Worm (Caenorhabditis elegans) whole organism, L3 larva: Measurements from ENCODE around the gene T02D1.8.

ENCODE experiments used
- ZK546.5 ChIP-seq: sonication (generic microtip); optimal IDR thresholded peaks from 2 replicates; lab custom pipeline; 2017; ENCODE audit warnings: missing biosample characterization, missing genetic modification characterization
- aly-2 ChIP-seq: fragments of 150-350 bp; optimal IDR thresholded peaks from 2 replicates; lab custom pipeline; 2014; ENCODE audit warnings: missing biosample characterization, missing genetic modification characterization
- ama-1 ChIP-seq: fragments of 150-350 bp; optimal IDR thresholded peaks from 2 replicates; lab custom pipeline; 2018
- ceh-28 ChIP-seq: fragments of 150-350 bp; optimal IDR thresholded peaks from 2 replicates; lab custom pipeline; 2014; ENCODE audit warnings: missing biosample characterization, missing genetic modification reagents, missing genetic modification characterization
- ceh-82 ChIP-seq: fragments of 150-350 bp; optimal IDR thresholded peaks from 2 replicates; lab custom pipeline; 2014; ENCODE audit warnings: missing biosample characterization, missing genetic modification characterization
- ceh-9 ChIP-seq: sonication (generic microtip); optimal IDR thresholded peaks from 2 replicates; lab custom pipeline; 2018; ENCODE audit warnings: missing biosample characterization, missing genetic modification characterization
- daf-12 ChIP-seq: fragments of 150-350 bp; optimal IDR thresholded peaks from 2 replicates; lab custom pipeline; 2014; ENCODE audit warnings: missing biosample characterization, missing genetic modification reagents, missing genetic modification characterization
- egl-27 ChIP-seq: sonication (generic microtip); optimal IDR thresholded peaks from 4 replicates; lab custom pipeline; 2017; ENCODE audit warnings: missing biosample characterization, missing genetic modification reagents, missing genetic modification characterization
- egl-5 ChIP-seq: fragments of 150-350 bp; optimal IDR thresholded peaks from 2 replicates; lab custom pipeline; 2017; ENCODE audit warnings: missing biosample characterization, missing genetic modification reagents, missing genetic modification characterization, inconsistent platforms
- elt-2 ChIP-seq: sonication (generic microtip); optimal IDR thresholded peaks from 2 replicates; lab custom pipeline; 2016; ENCODE audit warnings: missing genetic modification reagents, mild to moderate bottlenecking, missing genetic modification characterization, missing compliant biosample characterization
- elt-3 ChIP-seq, 3 experiments: fragments of 150-350 bp in 1 of 3; sonication (generic microtip) in 2 of 3; optimal IDR thresholded peaks; 2 replicates in 2 of 3; 4 replicates in 1 of 3; lab custom pipeline; 2014 to 2017; ENCODE audit warnings: missing biosample characterization in 3 of 3, missing genetic modification characterization in 3 of 3
- fkh-2 ChIP-seq: fragments of 150-350 bp; optimal IDR thresholded peaks from 2 replicates; lab custom pipeline; 2014; ENCODE audit warnings: missing biosample characterization, missing genetic modification reagents, missing genetic modification characterization
- fos-1 ChIP-seq: fragments of 150-350 bp; optimal IDR thresholded peaks from 2 replicates; lab custom pipeline; 2014; ENCODE audit warnings: missing biosample characterization, missing genetic modification characterization
- hmg-11 ChIP-seq: sonication (generic microtip); optimal IDR thresholded peaks from 2 replicates; lab custom pipeline; 2016; ENCODE audit warnings: missing genetic modification characterization, missing compliant biosample characterization
- lin-15B ChIP-seq: fragments of 150-350 bp; optimal IDR thresholded peaks from 2 replicates; lab custom pipeline; 2014; ENCODE audit warnings: missing biosample characterization, missing genetic modification characterization
- lin-39 ChIP-seq: fragments of 150-350 bp; optimal IDR thresholded peaks from 2 replicates; lab custom pipeline; 2018; ENCODE audit warnings: missing biosample characterization, missing genetic modification reagents, missing genetic modification characterization
- lsy-12 ChIP-seq: sonication (generic microtip); optimal IDR thresholded peaks from 2 replicates; lab custom pipeline; 2016; ENCODE audit warnings: mild to moderate bottlenecking, missing genetic modification characterization, missing compliant biosample characterization
- mml-1 ChIP-seq: fragments of 150-350 bp; sonication (generic microtip); optimal IDR thresholded peaks from 3 replicates; lab custom pipeline; 2014; ENCODE audit warnings: missing biosample characterization, missing genetic modification characterization
- nfya-1 ChIP-seq: sonication (generic microtip); optimal IDR thresholded peaks from 2 replicates; lab custom pipeline; 2017; ENCODE audit warnings: missing genetic modification characterization, mild to moderate bottlenecking, missing compliant biosample characterization, antibody characterized with exemption, moderate library complexity; ENCODE audit not compliant: insufficient read depth
- nhr-11 ChIP-seq: fragments of 150-350 bp; optimal IDR thresholded peaks from 2 replicates; lab custom pipeline; 2014; ENCODE audit warnings: missing biosample characterization, missing genetic modification characterization
- nhr-12 ChIP-seq: fragments of 150-350 bp; optimal IDR thresholded peaks from 2 replicates; lab custom pipeline; 2014; ENCODE audit warnings: missing biosample characterization, missing genetic modification characterization
- nhr-23 ChIP-seq: fragments of 150-350 bp; optimal IDR thresholded peaks from 2 replicates; lab custom pipeline; 2014; ENCODE audit warnings: missing biosample characterization, missing genetic modification reagents, missing genetic modification characterization
- nhr-237 ChIP-seq: fragments of 150-350 bp; optimal IDR thresholded peaks from 2 replicates; lab custom pipeline; 2014; ENCODE audit warnings: missing biosample characterization, missing genetic modification characterization
- nhr-25 ChIP-seq: sonication (generic microtip); optimal IDR thresholded peaks from 2 replicates; lab custom pipeline; 2017; ENCODE audit warnings: missing biosample characterization, missing genetic modification characterization
- nhr-28 ChIP-seq: fragments of 150-350 bp; optimal IDR thresholded peaks from 2 replicates; lab custom pipeline; 2014; ENCODE audit warnings: missing biosample characterization, missing genetic modification characterization
- nhr-43 ChIP-seq: sonication (generic microtip); optimal IDR thresholded peaks from 2 replicates; lab custom pipeline; 2016; ENCODE audit warnings: mild to moderate bottlenecking, missing genetic modification characterization, missing compliant biosample characterization; ENCODE audit not compliant: poor library complexity, severe bottlenecking
- nhr-67 ChIP-seq: fragments of 150-350 bp; optimal IDR thresholded peaks from 2 replicates; lab custom pipeline; 2014; ENCODE audit warnings: missing biosample characterization, missing genetic modification characterization
- nhr-76 ChIP-seq: fragments of 150-350 bp; sonication (generic microtip); optimal IDR thresholded peaks from 5 replicates; lab custom pipeline; 2014; ENCODE audit warnings: missing biosample characterization, missing genetic modification characterization
- pha-4 ChIP-seq: fragments of 150-350 bp; optimal IDR thresholded peaks from 2 replicates; lab custom pipeline; 2014; ENCODE audit warnings: missing biosample characterization, missing genetic modification reagents, missing genetic modification characterization
- pqm-1 ChIP-seq: fragments of 150-350 bp; optimal IDR thresholded peaks from 2 replicates; lab custom pipeline; 2017; ENCODE audit warnings: missing biosample characterization, missing genetic modification characterization, inconsistent platforms
- sea-2 ChIP-seq: fragments of 150-350 bp; sonication (generic microtip); optimal IDR thresholded peaks from 4 replicates; lab custom pipeline; 2014; ENCODE audit warnings: missing biosample characterization, missing genetic modification reagents, missing genetic modification characterization
- skn-1 ChIP-seq: fragments of 150-350 bp; optimal IDR thresholded peaks from 2 replicates; lab custom pipeline; 2014; ENCODE audit warnings: missing biosample characterization, missing genetic modification characterization
- snpc-4 ChIP-seq: fragments of 150-350 bp; optimal IDR thresholded peaks from 2 replicates; lab custom pipeline; 2014; ENCODE audit warnings: missing biosample characterization, missing genetic modification characterization
- unc-39 ChIP-seq: sonication (generic microtip); optimal IDR thresholded peaks from 4 replicates; lab custom pipeline; 2017; ENCODE audit warnings: missing biosample characterization, missing genetic modification characterization
- zag-1 ChIP-seq: fragments of 150-350 bp; optimal IDR thresholded peaks from 2 replicates; lab custom pipeline; 2014; ENCODE audit warnings: missing biosample characterization, missing genetic modification characterization
- ztf-11 ChIP-seq: fragments of 150-350 bp; optimal IDR thresholded peaks from 2 replicates; lab custom pipeline; 2014; ENCODE audit warnings: missing biosample characterization, missing genetic modification characterization
- ztf-4 ChIP-seq: fragments of 150-350 bp; optimal IDR thresholded peaks from 2 replicates; lab custom pipeline; 2014; ENCODE audit warnings: missing biosample characterization, missing genetic modification characterization

T02D1.8 gene

DNA sequence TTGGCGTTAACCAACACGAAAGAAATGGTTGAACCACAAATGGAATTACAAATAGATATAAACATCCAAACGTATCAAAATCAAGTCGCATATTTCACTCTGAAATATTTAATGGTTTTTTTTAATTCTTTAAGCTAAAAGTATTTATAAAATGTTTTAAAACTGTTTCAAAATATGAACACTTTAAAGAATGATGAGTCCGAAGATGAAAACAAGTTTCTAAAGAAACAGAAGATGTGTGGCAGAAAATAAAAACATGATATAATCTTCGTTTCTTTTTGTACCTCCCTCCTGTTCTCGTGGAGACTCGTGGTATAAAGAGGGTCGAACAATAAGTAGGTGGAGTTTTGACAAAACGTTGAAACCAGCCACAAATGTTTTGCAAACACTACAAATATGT is 44.0 kb upstream of the T02D1.8 start, which contains the start of gene lact-6:
TSS of gene lact-6 (minus strand) at position 101 of the 400 bp plus-strand sequence.
- no peak for TF ChIP-seq ama-1 (lab: Kevin White, UChicago)
- no peak for TF ChIP-seq nhr-23 (tag; lab: Kevin White, UChicago)
- no peak for TF ChIP-seq fos-1 (tag; lab: Kevin White, UChicago)
- TF ChIP-seq ztf-11 (tag; lab: Kevin White, UChicago), result no peak
- TF ChIP-seq egl-5 (tag; lab: Kevin White, UChicago), result no peak
- TF ChIP-seq lin-15B (tag; lab: Kevin White, UChicago), result no peak
- TF ChIP-seq ceh-28, result no peak
- TF ChIP-seq ZK546.5, result no peak
- TF ChIP-seq mml-1, result no peak
- no peak for TF ChIP-seq elt-2 (tag; lab: Kevin White, UChicago)
- TF ChIP-seq nhr-28 (tag; lab: Kevin White, UChicago), result no peak
- no peak for TF ChIP-seq egl-27
- no peak for TF ChIP-seq skn-1 (tag; lab: Kevin White, UChicago)
- no peak for TF ChIP-seq elt-3 (tag; optimal IDR thresholded peaks at IDR 0.05; lab: Kevin White, UChicago)

DNA sequence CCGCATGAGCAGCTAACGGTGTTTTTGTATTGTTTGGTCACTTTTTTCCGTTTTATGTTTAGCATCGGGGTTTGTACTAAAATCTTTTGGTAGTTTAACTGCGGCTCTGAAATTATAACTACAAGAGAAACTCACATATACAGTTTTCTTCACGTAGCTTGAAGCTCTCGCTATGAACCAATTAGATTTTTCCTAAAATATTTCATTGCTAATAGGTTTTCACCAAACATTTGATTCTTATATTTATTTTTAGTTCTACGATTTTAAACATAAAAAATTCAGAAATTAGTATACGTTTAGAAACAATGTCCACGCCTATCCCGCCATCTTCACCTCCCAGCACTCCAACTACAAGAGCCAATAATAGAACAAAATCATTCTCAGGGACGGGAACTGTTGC is 40.1 kb upstream of the T02D1.8 start, which contains the start of gene C06A12.3:
TSS of gene C06A12.3 (plus strand) at position 301 of the 400 bp plus-strand sequence.
- TF ChIP-seq pha-4 (tag; lab: Kevin White, UChicago) (no peak), pqm-1 (tag; lab: Kevin White, UChicago) (no peak), egl-27 (no peak), nhr-11 (tag; lab: Kevin White, UChicago) (no peak), zag-1 (tag; lab: Kevin White, UChicago) (no peak), aly-2 (no peak), nfya-1 (tag; lab: Kevin White, UChicago) (no peak), fkh-2 (no peak), nhr-12 (no peak), nhr-76 (no peak), elt-2 (tag; lab: Kevin White, UChicago) (no peak), sea-2 (GFP tag; lab: Kevin White, UChicago) (no peak), nhr-67 (tag; lab: Kevin White, UChicago) (no peak), lsy-12 (no peak), nhr-43 (no peak), snpc-4 (no peak), hmg-11 (tag; lab: Kevin White, UChicago) (no peak), ZK546.5 (no peak), nhr-237 (tag; lab: Kevin White, UChicago) (no peak)

DNA sequence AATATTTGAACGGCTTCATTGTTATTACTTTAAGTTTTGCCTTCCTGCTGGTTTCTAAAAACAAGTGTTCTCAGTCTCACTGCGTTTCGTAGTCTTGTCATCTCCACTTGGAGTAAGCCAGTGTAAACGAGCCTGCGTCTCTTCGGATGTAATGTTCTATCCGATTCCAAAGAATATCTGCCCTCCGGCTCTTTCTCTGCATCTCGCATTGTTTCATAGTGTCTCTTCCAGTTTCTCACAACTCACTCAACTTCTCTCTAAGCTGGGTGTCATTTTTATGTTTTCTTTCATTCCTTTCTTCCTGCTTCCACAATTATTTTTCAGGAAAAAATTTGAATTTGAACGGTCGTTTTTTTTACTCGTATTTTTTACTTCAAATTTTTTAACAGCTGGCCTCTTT is 39.7 kb upstream of the T02D1.8 start:
- TF ChIP-seq unc-39 (no peak), hmg-11 (tag; lab: Kevin White, UChicago) (peak; percentile 31), pha-4 (tag; lab: Kevin White, UChicago) (peak; percentile 50), lin-39 (tag; lab: Kevin White, UChicago) (peak; percentile 9)

DNA sequence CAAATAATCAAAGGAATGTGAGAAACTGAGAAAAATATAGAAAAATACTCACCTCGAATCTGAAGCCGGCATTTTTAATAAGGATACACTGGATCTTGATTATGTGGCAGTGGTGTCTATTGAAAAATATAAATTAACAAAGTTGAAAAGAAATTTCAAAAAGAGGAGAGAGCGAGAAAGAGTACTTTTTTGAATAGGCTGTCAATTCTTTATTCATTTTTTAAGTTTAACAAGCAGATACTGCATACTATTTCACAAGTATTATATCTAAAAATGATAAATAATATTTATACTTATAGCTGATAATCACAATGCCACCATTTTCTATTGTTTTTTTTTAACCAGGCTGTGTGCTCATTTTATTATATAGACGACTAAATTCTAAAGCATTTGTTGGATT is 30.4 kb upstream of the T02D1.8 start, which contains the start of gene npr-26:
TSS of gene npr-26 (minus strand) at position 101 of the 400 bp plus-strand sequence.
- TF ChIP-seq daf-12 (tag; lab: Kevin White, UChicago), result no peak
- no peak for TF ChIP-seq pqm-1 (tag; lab: Kevin White, UChicago)
- no peak for TF ChIP-seq nhr-43
- no peak for TF ChIP-seq lin-15B (tag; lab: Kevin White, UChicago)
- TF ChIP-seq unc-39, result no peak
- no peak for TF ChIP-seq aly-2
- no peak for TF ChIP-seq ztf-4
- TF ChIP-seq ztf-11 (tag; lab: Kevin White, UChicago), result no peak
- no peak for TF ChIP-seq skn-1 (tag; lab: Kevin White, UChicago)
- TF ChIP-seq nhr-12, result no peak
- TF ChIP-seq nhr-25, result no peak
- TF ChIP-seq hmg-11 (tag; lab: Kevin White, UChicago), result no peak
- no peak for TF ChIP-seq ceh-9 (tag; lab: Kevin White, UChicago)
- no peak for TF ChIP-seq pha-4 (tag; lab: Kevin White, UChicago)
- no peak for TF ChIP-seq ama-1 (lab: Kevin White, UChicago)
- TF ChIP-seq lsy-12, result no peak
- TF ChIP-seq ceh-82 (tag; lab: Kevin White, UChicago), result no peak
- no peak for TF ChIP-seq fos-1 (tag; lab: Kevin White, UChicago)
- TF ChIP-seq ceh-28, result no peak
